Worm (Caenorhabditis elegans) whole organism, L2 larva: ENCODE measurements around the gene F32D8.15.

Experiments used
- ZK546.5 ChIP-seq: sonication (generic microtip); optimal IDR thresholded peaks from 2 replicates; lab custom pipeline; 2017; ENCODE audit warnings: missing biosample characterization, missing genetic modification characterization
- ceh-16 ChIP-seq: fragments of 150-350 bp; optimal IDR thresholded peaks from 2 replicates; lab custom pipeline; 2014; ENCODE audit warnings: missing biosample characterization, missing genetic modification characterization
- dmd-4 ChIP-seq: sonication (generic microtip); optimal IDR thresholded peaks from 2 replicates; lab custom pipeline; 2017; ENCODE audit warnings: missing biosample characterization, missing genetic modification characterization
- nhr-12 ChIP-seq: fragments of 150-350 bp; optimal IDR thresholded peaks from 2 replicates; lab custom pipeline; 2014; ENCODE audit warnings: missing biosample characterization, missing genetic modification characterization
- skn-1 ChIP-seq: sonication (generic microtip); optimal IDR thresholded peaks from 2 replicates; lab custom pipeline; 2017; ENCODE audit warnings: missing biosample characterization, missing genetic modification characterization

DNA sequence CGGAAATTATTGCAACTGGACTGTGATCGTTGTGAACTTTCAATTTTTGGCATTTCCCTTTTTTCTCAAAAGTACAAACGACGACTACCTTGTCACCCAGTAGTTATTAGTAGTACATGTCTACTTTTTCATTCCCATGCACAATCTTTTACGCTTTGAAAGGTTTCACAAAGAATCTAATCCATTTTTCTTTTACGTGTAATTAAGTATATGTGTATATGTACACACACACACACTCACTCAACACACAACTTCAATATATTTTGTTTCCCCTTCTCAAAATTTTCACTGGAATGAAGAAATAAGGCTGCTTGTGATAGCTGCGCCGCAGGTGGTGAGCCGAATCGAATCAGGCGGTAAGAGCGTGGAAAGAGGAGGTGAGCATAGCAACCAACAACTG is 20.9 kb downstream of the F32D8.15 start, which contains the start of gene F58B4.6:
- TF ChIP-seq ceh-16 (tag; lab: Kevin White, UChicago) (no peak), dmd-4 (tag; lab: Kevin White, UChicago) (no peak), nhr-12 (tag; lab: Kevin White, UChicago) (no peak), skn-1 (tag; lab: Kevin White, UChicago) (no peak), ZK546.5 (tag; lab: Kevin White, UChicago) (no peak)
